Fruit fly (Drosophila melanogaster): Measurements from ENCODE around the gene CG7378.

CG7378 gene

dm6 chrX:18899835-18900460 is at the start of gene CG7378:
TSS of gene CG7378 (plus strand) at chrX:18900410.
- no peak for TF ChIP-seq insv (optimal IDR thresholded peaks at IDR 0.05)
- TF ChIP-seq Myc (optimal IDR thresholded peaks at IDR 0.05) = no peak
- no peak for TF ChIP-seq h (optimal IDR thresholded peaks at IDR 0.05)
- no peak for TF ChIP-seq psq (optimal IDR thresholded peaks at IDR 0.05)
- TF ChIP-seq ttk (optimal IDR thresholded peaks at IDR 0.05) = no peak
- TF ChIP-seq Sin3A (optimal IDR thresholded peaks at IDR 0.05) = no peak

dm6 chrX:18857356-18857807 is 42.8 kb upstream of the CG7378 start, which contains the start of gene CG7322:
TSS of gene CG7322 (minus strand) at chrX:18857757.
- TF ChIP-seq Sin3A (optimal IDR thresholded peaks at IDR 0.05) (no peak), ttk (optimal IDR thresholded peaks at IDR 0.05) (no peak), h (optimal IDR thresholded peaks at IDR 0.05) (no peak), insv (optimal IDR thresholded peaks at IDR 0.05) (no peak), Myc (optimal IDR thresholded peaks at IDR 0.05) (no peak), psq (optimal IDR thresholded peaks at IDR 0.05) (no peak)

- no peak for TF ChIP-seq psq (optimal IDR thresholded peaks at IDR 0.05)
- TF ChIP-seq Myc (optimal IDR thresholded peaks at IDR 0.05) = no peak
- TF ChIP-seq Sin3A (optimal IDR thresholded peaks at IDR 0.05) = no peak
Observed at dm6 chrX:18857916-18858315, 42.3 kb upstream of the CG7378 start, which contains the start of gene Usp39. TSS of gene Usp39 (plus strand) at chrX:18858203.

- TF ChIP-seq psq (optimal IDR thresholded peaks at IDR 0.05) (no peak), h (optimal IDR thresholded peaks at IDR 0.05) (no peak), insv (optimal IDR thresholded peaks at IDR 0.05) (no peak), Myc (optimal IDR thresholded peaks at IDR 0.05) (no peak), Sin3A (optimal IDR thresholded peaks at IDR 0.05) (no peak), ttk (optimal IDR thresholded peaks at IDR 0.05) (no peak)
Observed at dm6 chrX:18860074-18860473, 40.1 kb upstream of the CG7378 start, which contains the start of gene CG32544. TSS of gene CG32544 (plus strand) at chrX:18860284.

- TF ChIP-seq ttk (optimal IDR thresholded peaks at IDR 0.05) = no peak
- TF ChIP-seq insv (optimal IDR thresholded peaks at IDR 0.05) = no peak
- no peak for TF ChIP-seq Sin3A (optimal IDR thresholded peaks at IDR 0.05)
- TF ChIP-seq h (optimal IDR thresholded peaks at IDR 0.05) = no peak
- TF ChIP-seq psq (optimal IDR thresholded peaks at IDR 0.05) = peak; percentile 82
Observed at dm6 chrX:18863748-18864482, 36.3 kb upstream of the CG7378 start, which contains the start of the genes CG7326 and Dora. TSS of gene CG7326 (minus strand) at chrX:18863776. TSS of gene Dora (plus strand) at chrX:18863950.

- TF ChIP-seq Sin3A (optimal IDR thresholded peaks at IDR 0.05) (no peak), insv (optimal IDR thresholded peaks at IDR 0.05) (no peak), ttk (optimal IDR thresholded peaks at IDR 0.05) (no peak), h (optimal IDR thresholded peaks at IDR 0.05) (no peak), psq (optimal IDR thresholded peaks at IDR 0.05) (no peak), Myc (optimal IDR thresholded peaks at IDR 0.05) (no peak)
Observed at dm6 chrX:18864483-18865358, 35.5 kb upstream of the CG7378 start.

dm6 chrX:18866289-18866832 is 33.8 kb upstream of the CG7378 start:
- no peak for TF ChIP-seq psq (optimal IDR thresholded peaks at IDR 0.05)
- no peak for TF ChIP-seq Myc (optimal IDR thresholded peaks at IDR 0.05)
- no peak for TF ChIP-seq insv (optimal IDR thresholded peaks at IDR 0.05)
- TF ChIP-seq ttk (optimal IDR thresholded peaks at IDR 0.05) = no peak
- TF ChIP-seq h (optimal IDR thresholded peaks at IDR 0.05) = no peak
- no peak for TF ChIP-seq Sin3A (optimal IDR thresholded peaks at IDR 0.05)

- no peak for TF ChIP-seq ttk (optimal IDR thresholded peaks at IDR 0.05)
- TF ChIP-seq insv (optimal IDR thresholded peaks at IDR 0.05) = no peak
- no peak for TF ChIP-seq psq (optimal IDR thresholded peaks at IDR 0.05)
- TF ChIP-seq h (optimal IDR thresholded peaks at IDR 0.05) = no peak
- TF ChIP-seq Myc (optimal IDR thresholded peaks at IDR 0.05) = no peak
- TF ChIP-seq Sin3A (optimal IDR thresholded peaks at IDR 0.05) = no peak
Observed at dm6 chrX:18868142-18868541, 32.1 kb upstream of the CG7378 start.

dm6 chrX:18869489-18870132 is 30.6 kb upstream of the CG7378 start:
- no peak for TF ChIP-seq ttk (optimal IDR thresholded peaks at IDR 0.05)
- no peak for TF ChIP-seq psq (optimal IDR thresholded peaks at IDR 0.05)
- TF ChIP-seq Sin3A (optimal IDR thresholded peaks at IDR 0.05) = no peak
- TF ChIP-seq insv (optimal IDR thresholded peaks at IDR 0.05) = no peak
- no peak for TF ChIP-seq h (optimal IDR thresholded peaks at IDR 0.05)
- no peak for TF ChIP-seq Myc (optimal IDR thresholded peaks at IDR 0.05)

- TF ChIP-seq Sin3A (optimal IDR thresholded peaks at IDR 0.05) (no peak), h (optimal IDR thresholded peaks at IDR 0.05) (no peak), ttk (optimal IDR thresholded peaks at IDR 0.05) (no peak), insv (optimal IDR thresholded peaks at IDR 0.05) (no peak), Myc (optimal IDR thresholded peaks at IDR 0.05) (no peak), psq (optimal IDR thresholded peaks at IDR 0.05) (no peak)
Observed at dm6 chrX:18883999-18884671, 16.1 kb upstream of the CG7378 start, which contains the start of gene CG7332. TSS of gene CG7332 (plus strand) at chrX:18884513.
